Worm (Caenorhabditis elegans) whole organism, late embryonic: Measurements from ENCODE around the gene ztf-1.

Experiments
- C08G9.2 ChIP-seq: sonication (generic microtip); optimal IDR thresholded peaks from 2 replicates; lab custom pipeline; 2016; ENCODE audit warnings: mild to moderate bottlenecking, missing genetic modification characterization, moderate library complexity, missing compliant biosample characterization
- C38D4.7 ChIP-seq: fragments of 200-800 bp; sonication (Bioruptor generic); optimal IDR thresholded peaks from 2 replicates; lab custom pipeline; 2018; ENCODE audit warnings: mild to moderate bottlenecking, missing genetic modification characterization, moderate library complexity, missing compliant biosample characterization
- ama-1 ChIP-seq: fragments of 150-350 bp; optimal IDR thresholded peaks from 2 replicates; lab custom pipeline; 2014
- ceh-34 ChIP-seq: sonication (generic microtip); optimal IDR thresholded peaks from 2 replicates; lab custom pipeline; 2016; ENCODE audit warnings: mild to moderate bottlenecking, missing genetic modification characterization, missing compliant biosample characterization
- dve-1 ChIP-seq: sonication (generic microtip); optimal IDR thresholded peaks from 2 replicates; lab custom pipeline; 2017; ENCODE audit warnings: antibody characterized with exemption, mild to moderate bottlenecking, missing genetic modification characterization, missing compliant biosample characterization
- elt-4 ChIP-seq: sonication (generic microtip); optimal IDR thresholded peaks from 2 replicates; lab custom pipeline; 2016; ENCODE audit warnings: missing genetic modification characterization, missing compliant biosample characterization
- ets-4 ChIP-seq: sonication (generic microtip); optimal IDR thresholded peaks from 2 replicates; lab custom pipeline; 2016; ENCODE audit warnings: missing genetic modification characterization, missing compliant biosample characterization
- pha-4 ChIP-seq: fragments of 150-350 bp; optimal IDR thresholded peaks from 2 replicates; lab custom pipeline; 2018; ENCODE audit warnings: missing biosample characterization, missing genetic modification reagents, missing genetic modification characterization
- tbx-7 ChIP-seq: sonication (generic microtip); optimal IDR thresholded peaks from 2 replicates; lab custom pipeline; 2016; ENCODE audit warnings: missing genotype, missing genetic modification characterization, missing compliant biosample characterization
- unc-3 ChIP-seq, 2 experiments: fragments of 200-800 bp in 1 of 2; sonication (Bioruptor generic) in 1 of 2; sonication (generic microtip) in 1 of 2; conservative IDR thresholded peaks in 1 of 2; optimal IDR thresholded peaks in 1 of 2; 2 replicates each; pipeline versions ENCODE4 v1.3.6 to Lab custom; 2016 to 2022; ENCODE audit warnings: missing compliant biosample characterization in 2 of 2, missing genetic modification characterization in 2 of 2, missing genetic modification reagents in 1 of 2
- zip-5 ChIP-seq: sonication (generic microtip); optimal IDR thresholded peaks from 2 replicates; lab custom pipeline; 2016; ENCODE audit warnings: missing genetic modification characterization, missing compliant biosample characterization

DNA sequence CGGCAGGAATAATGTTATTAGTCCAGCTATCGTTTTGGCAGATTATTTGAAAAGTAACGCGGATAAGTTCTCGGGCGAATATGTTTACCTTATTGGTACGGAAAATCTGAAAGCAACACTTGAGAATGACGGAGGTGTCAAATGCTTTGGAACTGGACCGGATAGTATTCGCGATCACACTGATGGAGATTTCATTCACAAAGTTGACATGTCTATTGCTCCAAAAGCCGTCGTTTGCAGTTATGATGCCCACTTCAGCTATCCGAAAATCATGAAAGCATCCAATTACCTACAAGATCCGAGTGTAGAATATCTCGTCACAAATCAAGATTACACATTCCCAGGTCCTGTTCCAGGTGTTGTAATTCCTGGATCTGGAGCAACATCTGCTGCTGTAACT lies 18.8 kb downstream of the ztf-1 start:
- TF ChIP-seq tbx-7 (tag; lab: Kevin White, UChicago), result no peak
- TF ChIP-seq ets-4 (tag; lab: Kevin White, UChicago), result no peak
- TF ChIP-seq C38D4.7 (GFP tag; lab: Kevin White, UChicago), result no peak
- no peak for TF ChIP-seq unc-3 (GFP tag; conservative IDR thresholded peaks at IDR 0.05; lab: Robert Waterston, UW)
- no peak for TF ChIP-seq unc-3 (tag; optimal IDR thresholded peaks at IDR 0.05; lab: Kevin White, UChicago)
- TF ChIP-seq ama-1 (lab: Kevin White, UChicago), result no peak
- no peak for TF ChIP-seq zip-5 (tag; lab: Kevin White, UChicago)
- TF ChIP-seq ceh-34 (tag; lab: Kevin White, UChicago), result no peak
- TF ChIP-seq C08G9.2 (tag; lab: Kevin White, UChicago), result no peak
- no peak for TF ChIP-seq pha-4 (tag; lab: Kevin White, UChicago)
- no peak for TF ChIP-seq elt-4 (tag; lab: Kevin White, UChicago)
- no peak for TF ChIP-seq dve-1
